Worm (Caenorhabditis elegans) whole organism, midembryonic: Measurements from ENCODE around the gene Y51H7C.13.
A peak's percentile ranks its signal among the peaks of the same experiment; 100 is the strongest.
"Not testable (repeated sequence)": the region's sequence is repeated elsewhere in the genome, so short reads cannot be mapped to it uniquely, and the experiment has no call there.

Experiments
- T22C8.4 ChIP-seq: fragments of 200-800 bp; sonication (Bioruptor generic); IDR thresholded peaks from 2 replicates; pipeline ENCODE4 v1.3.6; 2022; ENCODE audit warnings: missing genetic modification characterization, missing compliant biosample characterization
- cog-1 ChIP-seq: sonication (generic microtip); optimal IDR thresholded peaks from 2 replicates; lab custom pipeline; 2016; ENCODE audit warnings: missing genetic modification characterization, missing compliant biosample characterization
- flt-1 ChIP-seq: fragments of 200-800 bp; sonication (Bioruptor generic); IDR thresholded peaks from 2 replicates; pipeline ENCODE4 v1.3.6; 2022; ENCODE audit warnings: missing genetic modification characterization, missing compliant biosample characterization
- klf-2 ChIP-seq: fragments of 200-800 bp; sonication (Bioruptor generic); conservative IDR thresholded peaks from 2 replicates; pipeline ENCODE4 v1.3.6; 2022; ENCODE audit warnings: missing genetic modification reagents, missing genetic modification characterization, missing compliant biosample characterization
- med-1 ChIP-seq: sonication (generic microtip); optimal IDR thresholded peaks from 2 replicates; lab custom pipeline; 2017; ENCODE audit warnings: missing genetic modification characterization, mild to moderate bottlenecking, missing compliant biosample characterization, antibody characterized with exemption, missing genetic modification reagents; ENCODE audit not compliant: insufficient read depth
- ref-1 ChIP-seq: fragments of 200-800 bp; sonication (Bioruptor generic); conservative IDR thresholded peaks from 2 replicates; pipeline ENCODE4 v1.3.6; 2022; ENCODE audit warnings: missing genetic modification reagents, missing genetic modification characterization, missing compliant biosample characterization
- tab-1 ChIP-seq: fragments of 200-800 bp; sonication (Bioruptor generic); IDR thresholded peaks from 2 replicates; pipeline ENCODE4 v1.3.6; 2022; ENCODE audit warnings: missing genetic modification characterization, missing compliant biosample characterization
- ztf-23 ChIP-seq: fragments of 200-800 bp; sonication (Bioruptor generic); IDR thresholded peaks from 2 replicates; pipeline ENCODE4 v1.3.6; 2022; ENCODE audit warnings: missing genetic modification reagents, missing genetic modification characterization, missing compliant biosample characterization
- ztf-29 ChIP-seq: fragments of 200-800 bp; sonication (Bioruptor generic); IDR thresholded peaks from 2 replicates; pipeline ENCODE4 v1.3.6; 2022; ENCODE audit warnings: missing genetic modification reagents, missing genetic modification characterization, missing compliant biosample characterization

Y51H7C.13 gene

ce11 chrII:1477975-1478374 lies 11.6 kb upstream of the Y51H7C.13 start:
- no peak for TF ChIP-seq med-1 (GFP tag; lab: Kevin White, UChicago)
- no peak for TF ChIP-seq tab-1 (GFP tag; lab: Robert Waterston, UW)
- no peak for TF ChIP-seq ref-1 (GFP tag; lab: Robert Waterston, UW)
- no peak for TF ChIP-seq klf-2
- no peak for TF ChIP-seq ztf-29 (GFP tag; lab: Robert Waterston, UW)
- TF ChIP-seq ztf-23 (GFP tag; lab: Robert Waterston, UW), result no peak
- TF ChIP-seq cog-1 (tag; lab: Kevin White, UChicago), result no peak
- TF ChIP-seq T22C8.4 (GFP tag; lab: Robert Waterston, UW), result no peak
- no peak for TF ChIP-seq flt-1 (GFP tag; lab: Robert Waterston, UW)

- TF ChIP-seq T22C8.4 (GFP tag; lab: Robert Waterston, UW) (no peak), ztf-23 (GFP tag; lab: Robert Waterston, UW) (no peak), cog-1 (tag; lab: Kevin White, UChicago) (no peak), ref-1 (GFP tag; lab: Robert Waterston, UW) (no peak), tab-1 (GFP tag; lab: Robert Waterston, UW) (no peak), klf-2 (no peak), flt-1 (GFP tag; lab: Robert Waterston, UW) (no peak), med-1 (GFP tag; lab: Kevin White, UChicago) (no peak), ztf-29 (GFP tag; lab: Robert Waterston, UW) (no peak)
Measured at ce11 chrII:1477295-1477694, 10.9 kb upstream of the Y51H7C.13 start.

ce11 chrII:1476016-1476415 lies 9.7 kb upstream of the Y51H7C.13 start:
- TF ChIP-seq klf-2 (no peak), T22C8.4 (GFP tag; lab: Robert Waterston, UW) (no peak), ztf-23 (GFP tag; lab: Robert Waterston, UW) (no peak), ztf-29 (GFP tag; lab: Robert Waterston, UW) (no peak)

- TF ChIP-seq cog-1 (tag; lab: Kevin White, UChicago) (no peak), ref-1 (GFP tag; lab: Robert Waterston, UW) (no peak), ztf-29 (GFP tag; lab: Robert Waterston, UW) (no peak), tab-1 (GFP tag; lab: Robert Waterston, UW) (no peak), klf-2 (no peak), ztf-23 (GFP tag; lab: Robert Waterston, UW) (no peak), T22C8.4 (GFP tag; lab: Robert Waterston, UW) (no peak)
Measured at ce11 chrII:1475328-1475727, 9.0 kb upstream of the Y51H7C.13 start.

- TF ChIP-seq T22C8.4 (GFP tag; lab: Robert Waterston, UW) (no peak), med-1 (GFP tag; lab: Kevin White, UChicago) (no peak)
Measured at ce11 chrII:1474807-1475206, 8.5 kb upstream of the Y51H7C.13 start.

- no peak for TF ChIP-seq ztf-23 (GFP tag; lab: Robert Waterston, UW)
- TF ChIP-seq T22C8.4 (GFP tag; lab: Robert Waterston, UW), result no peak
- no peak for TF ChIP-seq med-1 (GFP tag; lab: Kevin White, UChicago)
- no peak for TF ChIP-seq tab-1 (GFP tag; lab: Robert Waterston, UW)
- TF ChIP-seq cog-1 (tag; lab: Kevin White, UChicago), result no peak
- TF ChIP-seq flt-1 (GFP tag; lab: Robert Waterston, UW), result no peak
- no peak for TF ChIP-seq ztf-29 (GFP tag; lab: Robert Waterston, UW)
- TF ChIP-seq klf-2, result no peak
- TF ChIP-seq ref-1 (GFP tag; lab: Robert Waterston, UW), result no peak
Measured at ce11 chrII:1473481-1473880, 7.1 kb upstream of the Y51H7C.13 start, which contains the start of gene H17B01.5. TSS of gene H17B01.5 (minus strand) at chrII:1473581.

- TF ChIP-seq ztf-23 (GFP tag; lab: Robert Waterston, UW) (no peak), med-1 (GFP tag; lab: Kevin White, UChicago) (no peak), ref-1 (GFP tag; lab: Robert Waterston, UW) (no peak), klf-2 (no peak), cog-1 (tag; lab: Kevin White, UChicago) (no peak), ztf-29 (GFP tag; lab: Robert Waterston, UW) (no peak), tab-1 (GFP tag; lab: Robert Waterston, UW) (no peak), T22C8.4 (GFP tag; lab: Robert Waterston, UW) (no peak), flt-1 (GFP tag; lab: Robert Waterston, UW) (no peak)
Measured at ce11 chrII:1470515-1470966, 4.2 kb upstream of the Y51H7C.13 start, which contains the start of gene H17B01.2. TSS of gene H17B01.2 (plus strand) at chrII:1470565.

- TF ChIP-seq T22C8.4 (GFP tag; lab: Robert Waterston, UW); klf-2; ref-1 (GFP tag; lab: Robert Waterston, UW): not testable (repeated sequence)
Measured at ce11 chrII:1467711-1468110, 1.4 kb upstream of the Y51H7C.13 start, which contains the start of gene Y51H7C.1. TSS of gene Y51H7C.1 (plus strand) at chrII:1467727.

- TF ChIP-seq tab-1 (GFP tag; lab: Robert Waterston, UW), result peak; percentile 79; the same call in 1 of the 2 replicates
- peak; percentile 63 for TF ChIP-seq ref-1 (GFP tag; lab: Robert Waterston, UW)
- peak; percentile 62 for TF ChIP-seq klf-2
- peak; percentile 64; the same call in 1 of the 2 replicates for TF ChIP-seq ztf-23 (GFP tag; lab: Robert Waterston, UW)
- peak; percentile 70 for TF ChIP-seq flt-1 (GFP tag; lab: Robert Waterston, UW)
Measured at ce11 chrII:1457784-1458183, 8.6 kb downstream of the Y51H7C.13 start.

- TF ChIP-seq tab-1 (GFP tag; lab: Robert Waterston, UW), result 0 out of 2 replicates have a peak, but pooled peaks have one; percentile 44
Measured at ce11 chrII:1454379-1454778, 12.0 kb downstream of the Y51H7C.13 start.
